Worm (Caenorhabditis elegans) whole organism, young adult: ENCODE data around the gene str-28.

Experiments
- K12H6.12 ChIP-seq: fragments of 200-800 bp; sonication (Bioruptor generic); optimal IDR thresholded peaks from 2 replicates; lab custom pipeline; 2018; ENCODE audit warnings: mild to moderate bottlenecking, missing genetic modification characterization, missing compliant biosample characterization
- ama-1 ChIP-seq, 3 experiments: fragments of 150-350 bp in 1 of 3; sonication (generic microtip) in 2 of 3; optimal IDR thresholded peaks; 2 replicates each; lab custom pipeline; 2014 to 2018; ENCODE audit warnings: missing biosample characterization in 2 of 3, missing genetic modification characterization in 2 of 3, missing genetic modification reagents in 2 of 3
- ets-4 ChIP-seq: fragments of 200-800 bp; sonication (Bioruptor generic); optimal IDR thresholded peaks from 2 replicates; lab custom pipeline; 2018; ENCODE audit warnings: mild to moderate bottlenecking, missing genetic modification characterization, missing compliant biosample characterization
- nfyb-1 ChIP-seq: fragments of 200-800 bp; sonication (Bioruptor generic); IDR thresholded peaks from 2 replicates; pipeline ENCODE4 v1.3.6; 2022; ENCODE audit warnings: missing genetic modification reagents, missing genetic modification characterization, missing compliant biosample characterization
- snpc-4 ChIP-seq, 5 experiments: fragments of 150-350 bp in 1 of 5; sonication (generic microtip) in 4 of 5; optimal IDR thresholded peaks; 2 replicates each; lab custom pipeline; 2014 to 2018; ENCODE audit warnings: missing genetic modification characterization in 5 of 5, missing biosample characterization in 3 of 5, antibody characterized with exemption in 2 of 5, mild to moderate bottlenecking in 2 of 5, missing compliant biosample characterization in 2 of 5, missing genotype in 2 of 5, moderate library complexity in 2 of 5, missing genetic modification reagents in 1 of 5

ce11 chrV:7435376-7436204 lies 37.1 kb downstream of the str-28 start, which contains the start of the genes ddo-2 and F25E5.8:
- peak; percentile 71 for TF ChIP-seq ama-1 (optimal IDR thresholded peaks at IDR 0.05; lab: Kevin White, UChicago)
- TF ChIP-seq ama-1 (GFP tag; optimal IDR thresholded peaks at IDR 0.05; lab: Kevin White, UChicago), result no peak
- TF ChIP-seq K12H6.12 (tag; lab: Kevin White, UChicago), result no peak
- no peak for TF ChIP-seq ets-4
- TF ChIP-seq nfyb-1 (GFP tag; lab: Robert Waterston, UW), result 0 out of 2 replicates have a peak, but pooled peaks have one; percentile 15
- no peak for TF ChIP-seq snpc-4 (GFP tag; optimal IDR thresholded peaks at IDR 0.05; lab: Kevin White, UChicago)
- no peak for TF ChIP-seq snpc-4 (tag; optimal IDR thresholded peaks at IDR 0.05; lab: Kevin White, UChicago)
